Fruit fly (Drosophila melanogaster) whole organism, embryonic: Measurements from ENCODE around the gene Mvl.

Experiments
- CG17361 ChIP-seq: fragments of 200-800 bp; sonication (Bioruptor generic); IDR thresholded peaks from 3 replicates; pipeline ENCODE4 v1.3.6; 2022; ENCODE audit warnings: missing biosample characterization, missing genetic modification characterization
- CG3281 ChIP-seq: fragments of 200-800 bp; sonication (Bioruptor generic); optimal IDR thresholded peaks from 3 replicates; lab custom pipeline; 2017; ENCODE audit warnings: missing biosample characterization, mild to moderate bottlenecking, missing genetic modification characterization
- Ssrp ChIP-seq: fragments of 200-800 bp; sonication (Bioruptor generic); optimal IDR thresholded peaks from 2 replicates; lab custom pipeline; 2018; ENCODE audit warnings: missing biosample characterization, mild to moderate bottlenecking, missing genetic modification characterization, moderate library complexity
- chinmo ChIP-seq: fragments of 200-800 bp; sonication (Bioruptor generic); IDR thresholded peaks from 4 replicates; pipeline ENCODE4 v1.3.6; 2022; ENCODE audit warnings: missing biosample characterization, missing genetic modification characterization; ENCODE audit not compliant: partially characterized antibody
- cwo ChIP-seq: fragments of 200-800 bp; sonication (Bioruptor generic); optimal IDR thresholded peaks from 3 replicates; lab custom pipeline; 2017; ENCODE audit warnings: missing biosample characterization, missing genetic modification characterization, mild to moderate bottlenecking, moderate library complexity, missing genetic modification reagents
- dm ChIP-seq: fragments of 200-800 bp; sonication (Bioruptor generic); optimal IDR thresholded peaks from 3 replicates; lab custom pipeline; 2016; ENCODE audit warnings: missing biosample characterization, missing genetic modification characterization
- exex ChIP-seq: fragments of 200-800 bp; sonication (Bioruptor generic); optimal IDR thresholded peaks from 4 replicates; lab custom pipeline; 2018; ENCODE audit warnings: missing biosample characterization, mild to moderate bottlenecking, missing genetic modification characterization, moderate library complexity
- fd102C ChIP-seq: fragments of 200-800 bp; sonication (Bioruptor generic); optimal IDR thresholded peaks from 2 replicates; lab custom pipeline; 2018; ENCODE audit warnings: missing biosample characterization, mild to moderate bottlenecking, missing genetic modification characterization, moderate library complexity
- grn ChIP-seq: fragments of 200-800 bp; sonication (Bioruptor generic); optimal IDR thresholded peaks from 3 replicates; lab custom pipeline; 2017; ENCODE audit warnings: missing biosample characterization, missing genetic modification characterization
- org-1 ChIP-seq: fragments of 200-800 bp; sonication (Bioruptor generic); optimal IDR thresholded peaks from 2 replicates; lab custom pipeline; 2017; ENCODE audit warnings: missing biosample characterization, missing genetic modification characterization
- sd ChIP-seq: fragments of 200-800 bp; sonication (Bioruptor generic); optimal IDR thresholded peaks from 3 replicates; lab custom pipeline; 2018; ENCODE audit warnings: missing biosample characterization, mild to moderate bottlenecking, missing genetic modification characterization, moderate library complexity
- sug ChIP-seq: fragments of 200-800 bp; optimal IDR thresholded peaks from 2 replicates; lab custom pipeline; 2019; ENCODE audit warnings: missing biosample characterization, mild to moderate bottlenecking, missing genetic modification characterization, moderate library complexity

Mvl gene

DNA sequence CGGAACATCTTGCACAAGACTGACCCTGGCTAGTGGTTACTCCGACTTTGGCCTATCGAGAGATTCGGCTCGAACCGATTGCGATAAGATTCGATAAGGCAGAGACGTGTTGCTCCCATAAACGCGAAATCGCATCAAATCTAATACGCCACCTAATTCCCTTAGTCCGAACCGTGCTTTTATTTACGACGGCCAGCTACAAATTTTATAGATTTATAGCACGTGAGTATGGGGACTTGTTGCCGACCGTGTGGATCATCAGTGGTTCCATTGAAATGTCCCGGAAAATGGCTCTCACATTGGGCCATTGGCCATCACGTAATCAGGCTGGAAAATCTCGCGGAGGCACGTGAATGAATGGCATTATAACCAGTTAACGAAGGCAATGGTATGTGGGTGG, 53.6 kb downstream of the Mvl start, which contains the start of gene Alp5:
Gene Alp5 (minus strand): TSS at position 24 of the 400 bp plus-strand sequence.
- peak; percentile 2 for TF ChIP-seq CG3281 (GFP tag; lab: Kevin White, UChicago)
- TF ChIP-seq dm: no peak
- no peak for TF ChIP-seq org-1 (GFP tag; lab: Kevin White, UChicago)
- peak; percentile 78 for TF ChIP-seq exex
- peak; percentile 2 for TF ChIP-seq sd (tag; lab: Kevin White, UChicago)
- peak; percentile 54 for TF ChIP-seq sug (tag; lab: Kevin White, UChicago)
- TF ChIP-seq cwo (GFP tag; lab: Kevin White, UChicago): peak; percentile 89
- peak; percentile 43 for TF ChIP-seq grn (GFP tag; lab: Kevin White, UChicago)
- no peak for TF ChIP-seq CG17361 (GFP tag; lab: Robert Waterston, UW)
- no peak for TF ChIP-seq fd102C (GFP tag; lab: Kevin White, UChicago)
- 0 out of 4 replicates have a peak, but pooled peaks have one; percentile 33 for TF ChIP-seq chinmo
- no peak for TF ChIP-seq Ssrp
